Fruit fly (Drosophila melanogaster) whole organism, embryonic: ENCODE measurements around the gene PAN3.

Experiments used
- C15 ChIP-seq: fragments of 200-800 bp; sonication (Bioruptor generic); IDR thresholded peaks from 3 replicates; pipeline ENCODE4 v1.3.6; 2022; ENCODE audit warnings: missing biosample characterization, missing genetic modification characterization
- CG10267 ChIP-seq: fragments of 200-800 bp; sonication (Bioruptor generic); optimal IDR thresholded peaks from 2 replicates; lab custom pipeline; 2018; ENCODE audit warnings: missing biosample characterization, mild to moderate bottlenecking, missing genetic modification characterization, moderate library complexity
- CG10979 ChIP-seq: fragments of 200-800 bp; sonication (Bioruptor generic); optimal IDR thresholded peaks from 2 replicates; lab custom pipeline; 2018; ENCODE audit warnings: missing biosample characterization, mild to moderate bottlenecking, missing genetic modification characterization, moderate library complexity
- CG11696 ChIP-seq: fragments of 200-800 bp; sonication (Bioruptor generic); IDR thresholded peaks from 2 replicates; pipeline ENCODE4 v1.3.6; 2022; ENCODE audit warnings: missing biosample characterization, missing genetic modification characterization
- CG12236 ChIP-seq: fragments of 200-800 bp; sonication (Bioruptor generic); optimal IDR thresholded peaks from 2 replicates; lab custom pipeline; 2016; ENCODE audit warnings: missing biosample characterization, missing genetic modification characterization
- CG14710 ChIP-seq: fragments of 200-800 bp; sonication (Bioruptor generic); optimal IDR thresholded peaks from 3 replicates; lab custom pipeline; 2019; ENCODE audit warnings: missing biosample characterization, mild to moderate bottlenecking, missing genetic modification characterization, moderate library complexity
- CG16779 ChIP-seq: fragments of 200-800 bp; sonication (Bioruptor generic); IDR thresholded peaks from 2 replicates; pipeline ENCODE4 v1.3.6; 2022; ENCODE audit warnings: missing biosample characterization, missing genetic modification characterization
- CG17328 ChIP-seq: fragments of 200-800 bp; sonication (Bioruptor generic); IDR thresholded peaks from 2 replicates; pipeline ENCODE4 v1.3.6; 2022; ENCODE audit warnings: missing biosample characterization, missing genetic modification characterization
- CG17361 ChIP-seq: fragments of 200-800 bp; sonication (Bioruptor generic); IDR thresholded peaks from 3 replicates; pipeline ENCODE4 v1.3.6; 2022; ENCODE audit warnings: missing biosample characterization, missing genetic modification characterization
- CG17912 ChIP-seq: fragments of 200-800 bp; sonication (Bioruptor generic); optimal IDR thresholded peaks from 2 replicates; lab custom pipeline; 2018; ENCODE audit warnings: missing biosample characterization, mild to moderate bottlenecking, missing genetic modification characterization
- CG2875 ChIP-seq: fragments of 200-800 bp; sonication (Bioruptor generic); optimal IDR thresholded peaks from 2 replicates; lab custom pipeline; 2017; ENCODE audit warnings: missing biosample characterization, mild to moderate bottlenecking, missing genetic modification characterization, missing genetic modification reagents
- CG2889 ChIP-seq: fragments of 200-800 bp; sonication (Bioruptor generic); IDR thresholded peaks from 3 replicates; pipeline ENCODE4 v1.3.6; 2022; ENCODE audit warnings: missing biosample characterization, missing genetic modification characterization
- CG4328 ChIP-seq: fragments of 200-800 bp; sonication (Bioruptor generic); optimal IDR thresholded peaks from 3 replicates; lab custom pipeline; 2017; ENCODE audit warnings: missing biosample characterization, missing genetic modification reagents, missing genetic modification characterization
- CG4424 ChIP-seq: fragments of 200-800 bp; sonication (Bioruptor generic); optimal IDR thresholded peaks from 3 replicates; lab custom pipeline; 2016; ENCODE audit warnings: missing biosample characterization, missing genetic modification characterization
- CG5245 ChIP-seq: fragments of 200-800 bp; sonication (Bioruptor generic); optimal IDR thresholded peaks from 3 replicates; lab custom pipeline; 2016; ENCODE audit warnings: missing biosample characterization, missing genetic modification characterization
- CG7357 ChIP-seq: fragments of 200-800 bp; sonication (Bioruptor generic); IDR thresholded peaks from 3 replicates; pipeline ENCODE4 v1.3.6; 2022; ENCODE audit warnings: missing biosample characterization, missing genetic modification characterization
- CG7839 ChIP-seq: fragments of 200-800 bp; sonication (Bioruptor generic); optimal IDR thresholded peaks from 3 replicates; lab custom pipeline; 2018; ENCODE audit warnings: missing biosample characterization, mild to moderate bottlenecking, missing genetic modification characterization, moderate library complexity
- Chrac-16 ChIP-seq: fragments of 200-800 bp; sonication (Bioruptor generic); optimal IDR thresholded peaks from 3 replicates; lab custom pipeline; 2016; ENCODE audit warnings: missing biosample characterization, missing genetic modification characterization
- Deaf1 ChIP-seq: fragments of 200-800 bp; optimal IDR thresholded peaks from 3 replicates; lab custom pipeline; 2019; ENCODE audit warnings: missing biosample characterization, mild to moderate bottlenecking, missing genetic modification characterization, moderate library complexity
- Dfd ChIP-seq, 2 experiments: fragments of >200 bp; optimal IDR thresholded peaks; 2 replicates each; lab custom pipeline; 2017; ENCODE audit warnings: missing biosample characterization in 2 of 2, missing genetic modification characterization in 2 of 2
- Gug ChIP-seq: fragments of 200-800 bp; sonication (Bioruptor generic); IDR thresholded peaks from 4 replicates; pipeline ENCODE4 v1.3.6; 2022; ENCODE audit warnings: missing biosample characterization, missing genetic modification characterization
- HHEX ChIP-seq: fragments of 200-800 bp; sonication (Bioruptor generic); optimal IDR thresholded peaks from 3 replicates; lab custom pipeline; 2017; ENCODE audit warnings: missing biosample characterization, mild to moderate bottlenecking, missing genetic modification characterization, missing genetic modification reagents
- HLHmδ ChIP-seq: fragments of 200-800 bp; sonication (Bioruptor generic); optimal IDR thresholded peaks from 2 replicates; lab custom pipeline; 2018; ENCODE audit warnings: missing biosample characterization, mild to moderate bottlenecking, missing genetic modification characterization, moderate library complexity
- Ravus ChIP-seq: fragments of 200-800 bp; sonication (Bioruptor generic); IDR thresholded peaks from 2 replicates; pipeline ENCODE4 v1.3.6; 2022; ENCODE audit warnings: missing biosample characterization, missing genetic modification characterization
- Sry-β ChIP-seq: fragments of 200-800 bp; sonication (Bioruptor generic); optimal IDR thresholded peaks from 2 replicates; lab custom pipeline; 2018; ENCODE audit warnings: missing biosample characterization, mild to moderate bottlenecking, missing genetic modification characterization, moderate library complexity
- Taf1 ChIP-seq: fragments of 200-800 bp; sonication (Bioruptor generic); IDR thresholded peaks from 2 replicates; pipeline ENCODE4 v1.3.6; 2022; ENCODE audit warnings: missing biosample characterization, missing genetic modification characterization
- Xbp1 ChIP-seq: fragments of 200-800 bp; sonication (Bioruptor generic); optimal IDR thresholded peaks from 3 replicates; lab custom pipeline; 2016; ENCODE audit warnings: missing biosample characterization, mild to moderate bottlenecking, missing genetic modification characterization
- Xrp1 ChIP-seq: fragments of 200-800 bp; sonication (Bioruptor generic); IDR thresholded peaks from 2 replicates; pipeline ENCODE4 v1.3.6; 2022; ENCODE audit warnings: missing biosample characterization, missing genetic modification characterization
- ac ChIP-seq: fragments of 200-800 bp; sonication (Bioruptor generic); optimal IDR thresholded peaks from 3 replicates; lab custom pipeline; 2017; ENCODE audit warnings: missing biosample characterization, mild to moderate bottlenecking, missing genetic modification characterization
- cwo ChIP-seq: fragments of 200-800 bp; sonication (Bioruptor generic); optimal IDR thresholded peaks from 3 replicates; lab custom pipeline; 2017; ENCODE audit warnings: missing biosample characterization, missing genetic modification characterization, mild to moderate bottlenecking, moderate library complexity, missing genetic modification reagents
- eyg ChIP-seq: fragments of 200-800 bp; sonication (Bioruptor generic); optimal IDR thresholded peaks from 3 replicates; lab custom pipeline; 2016; ENCODE audit warnings: missing biosample characterization, missing genetic modification characterization
- fd102C ChIP-seq: fragments of 200-800 bp; sonication (Bioruptor generic); optimal IDR thresholded peaks from 2 replicates; lab custom pipeline; 2018; ENCODE audit warnings: missing biosample characterization, mild to moderate bottlenecking, missing genetic modification characterization, moderate library complexity
- fu2 ChIP-seq: fragments of 200-800 bp; sonication (Bioruptor generic); optimal IDR thresholded peaks from 2 replicates; lab custom pipeline; 2016; ENCODE audit warnings: missing biosample characterization, missing genetic modification characterization
- gce ChIP-seq: fragments of 200-800 bp; sonication (Bioruptor generic); IDR thresholded peaks from 3 replicates; pipeline ENCODE4 v1.3.6; 2022; ENCODE audit warnings: missing biosample characterization, missing genetic modification characterization
- gsb ChIP-seq: fragments of 200-800 bp; sonication (Bioruptor generic); IDR thresholded peaks from 2 replicates; pipeline ENCODE4 v1.3.6; 2022; ENCODE audit warnings: missing biosample characterization, missing genetic modification characterization
- hth ChIP-seq: fragments of >200 bp; optimal IDR thresholded peaks from 2 replicates; lab custom pipeline; 2017; ENCODE audit warnings: inconsistent platforms
- jigr1 ChIP-seq: fragments of 200-800 bp; sonication (Bioruptor generic); IDR thresholded peaks from 3 replicates; pipeline ENCODE4 v1.3.6; 2022; ENCODE audit warnings: missing biosample characterization, missing genetic modification characterization
- maf-S ChIP-seq: fragments of 200-800 bp; sonication (Bioruptor generic); optimal IDR thresholded peaks from 2 replicates; lab custom pipeline; 2016; ENCODE audit warnings: missing biosample characterization, missing genetic modification characterization
- nerfin-2 ChIP-seq: fragments of 200-800 bp; sonication (Bioruptor generic); IDR thresholded peaks from 2 replicates; pipeline ENCODE4 v1.3.6; 2022; ENCODE audit warnings: missing biosample characterization, missing genetic modification characterization; ENCODE audit not compliant: partially characterized antibody
- onecut ChIP-seq: fragments of 200-800 bp; sonication (Bioruptor generic); IDR thresholded peaks from 2 replicates; pipeline ENCODE4 v1.3.6; 2022; ENCODE audit warnings: missing biosample characterization, missing genetic modification characterization
- p53 ChIP-seq: fragments of 200-800 bp; sonication (Bioruptor generic); optimal IDR thresholded peaks from 2 replicates; lab custom pipeline; 2016; ENCODE audit warnings: missing biosample characterization, missing genetic modification characterization
- pan ChIP-seq, 4 experiments: fragments of >200 bp in 3 of 4; fragments of 200-800 bp in 1 of 4; sonication (Bioruptor generic) in 1 of 4; optimal IDR thresholded peaks in 3 of 4; IDR thresholded peaks in 1 of 4; 2 replicates each; pipeline versions ENCODE4 v1.3.6 to Lab custom; 2017 to 2022; ENCODE audit warnings: missing biosample characterization in 2 of 4, missing genetic modification characterization in 2 of 4, mixed read lengths in 1 of 4
- peb ChIP-seq: fragments of 200-800 bp; sonication (Bioruptor generic); IDR thresholded peaks from 2 replicates; pipeline ENCODE4 v1.3.6; 2022; ENCODE audit warnings: missing biosample characterization, missing genetic modification characterization
- phol ChIP-seq: fragments of 200-800 bp; sonication (Bioruptor generic); optimal IDR thresholded peaks from 3 replicates; lab custom pipeline; 2018; ENCODE audit warnings: missing biosample characterization, mild to moderate bottlenecking, missing genetic modification characterization, moderate library complexity
- pnt ChIP-seq: fragments of 200-800 bp; sonication (Bioruptor generic); optimal IDR thresholded peaks from 3 replicates; lab custom pipeline; 2016; ENCODE audit warnings: missing biosample characterization, missing genetic modification characterization
- sc ChIP-seq, 3 experiments: fragments of >200 bp in 2 of 3; fragments of 200-800 bp in 1 of 3; sonication (Bioruptor generic) in 1 of 3; optimal IDR thresholded peaks; 2 replicates in 2 of 3; 3 replicates in 1 of 3; lab custom pipeline; 2017; ENCODE audit warnings: mild to moderate bottlenecking in 1 of 3, missing biosample characterization in 1 of 3, missing genetic modification characterization in 1 of 3, missing genetic modification reagents in 1 of 3
- scrt ChIP-seq: fragments of 200-800 bp; sonication (Bioruptor generic); optimal IDR thresholded peaks from 2 replicates; lab custom pipeline; 2018; ENCODE audit warnings: missing biosample characterization, mild to moderate bottlenecking, missing genetic modification characterization, moderate library complexity
- sd ChIP-seq: fragments of 200-800 bp; sonication (Bioruptor generic); optimal IDR thresholded peaks from 3 replicates; lab custom pipeline; 2018; ENCODE audit warnings: missing biosample characterization, mild to moderate bottlenecking, missing genetic modification characterization, moderate library complexity
- sug ChIP-seq: fragments of 200-800 bp; optimal IDR thresholded peaks from 2 replicates; lab custom pipeline; 2019; ENCODE audit warnings: missing biosample characterization, mild to moderate bottlenecking, missing genetic modification characterization, moderate library complexity
- unc-4 ChIP-seq: fragments of 200-800 bp; sonication (Bioruptor generic); IDR thresholded peaks from 2 replicates; pipeline ENCODE4 v1.3.6; 2022; ENCODE audit warnings: missing biosample characterization, missing genetic modification characterization; ENCODE audit not compliant: partially characterized antibody
- unpg ChIP-seq: fragments of 200-800 bp; sonication (Bioruptor generic); optimal IDR thresholded peaks from 3 replicates; lab custom pipeline; 2018; ENCODE audit warnings: missing biosample characterization, mild to moderate bottlenecking, missing genetic modification characterization, moderate library complexity

The PAN3 gene

DNA sequence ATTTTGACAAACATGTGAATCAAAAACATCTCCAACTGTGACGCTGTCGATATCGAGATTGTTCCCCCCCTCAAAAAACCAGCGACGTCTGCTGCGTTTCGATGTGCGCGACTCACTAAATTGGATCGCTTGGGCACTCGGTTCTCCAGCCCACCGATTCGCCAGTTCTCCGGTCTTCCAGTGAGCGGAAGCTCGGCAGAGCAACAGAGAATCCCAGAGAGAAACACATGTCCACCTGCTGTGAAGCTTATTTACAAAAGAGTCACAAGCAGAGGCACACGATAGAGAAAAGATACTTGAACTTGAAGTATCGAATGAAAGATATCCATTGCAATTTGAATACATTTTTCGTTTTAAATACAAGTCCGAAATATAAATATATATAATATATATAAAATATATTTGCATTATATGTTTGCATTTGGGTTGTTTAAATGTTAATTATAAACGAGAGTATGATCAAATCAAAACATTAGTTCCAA, 63.2 kb downstream of the PAN3 start (continued):
- TF ChIP-seq CG11696 (GFP tag; lab: Robert Waterston, UW) (no peak), sc (optimal IDR thresholded peaks at IDR 0.05; lab: Kevin White, UChicago) (no peak), sc (GFP tag; optimal IDR thresholded peaks at IDR 0.05; lab: Kevin White, UChicago) (no peak), CG4424 (GFP tag; lab: Kevin White, UChicago) (no peak), pan (optimal IDR thresholded peaks at IDR 0.05; lab: Kevin White, UChicago) (no peak), pan (GFP tag; optimal IDR thresholded peaks at IDR 0.05 in 1 of 2, IDR thresholded peaks at IDR 0.05 in 1 of 2) (peak in 1 of 2 experiments; percentile 14), maf-S (GFP tag; lab: Kevin White, UChicago) (no peak), hth (lab: Kevin White, UChicago) (no peak), fd102C (GFP tag; lab: Kevin White, UChicago) (no peak), C15 (GFP tag; lab: Robert Waterston, UW) (no peak), CG4328 (no peak), CG14710 (tag; lab: Kevin White, UChicago) (no peak), gsb (GFP tag; lab: Robert Waterston, UW) (no peak), unpg (GFP tag; lab: Kevin White, UChicago) (no peak), CG17912 (GFP tag; lab: Kevin White, UChicago) (no peak), Taf1 (GFP tag; lab: Robert Waterston, UW) (no peak), cwo (GFP tag; lab: Kevin White, UChicago) (peak; percentile 20), nerfin-2 (no peak), CG2875 (no peak), Dfd (GFP tag; optimal IDR thresholded peaks at IDR 0.05; lab: Kevin White, UChicago) (no peak), Sry-β (no peak), phol (tag; lab: Kevin White, UChicago) (no peak), HHEX (GFP tag; lab: Kevin White, UChicago) (no peak), onecut (GFP tag; lab: Robert Waterston, UW) (no peak), CG7357 (GFP tag; lab: Robert Waterston, UW) (no peak), scrt (peak; percentile 38), CG17361 (GFP tag; lab: Robert Waterston, UW) (0 out of 3 replicates have a peak, but pooled peaks have one; percentile 24), sug (tag; lab: Kevin White, UChicago) (no peak), pnt (GFP tag; lab: Kevin White, UChicago) (no peak), eyg (GFP tag; lab: Kevin White, UChicago) (no peak), Chrac-16 (GFP tag; lab: Kevin White, UChicago) (no peak), Deaf1 (tag; lab: Kevin White, UChicago) (peak; percentile 59), Xrp1 (GFP tag; lab: Robert Waterston, UW) (no peak), CG10267 (tag; lab: Kevin White, UChicago) (peak; percentile 3), jigr1 (no peak), peb (GFP tag; lab: Robert Waterston, UW) (no peak), HLHmδ (GFP tag; lab: Kevin White, UChicago) (no peak), CG17328 (GFP tag; lab: Robert Waterston, UW) (no peak), p53 (no peak), gce (GFP tag; lab: Robert Waterston, UW) (no peak), CG7839 (peak; percentile 52), CG10979 (no peak), CG2889 (no peak), Ravus (GFP tag; lab: Robert Waterston, UW) (no peak), Gug (GFP tag; lab: Robert Waterston, UW) (no peak), sd (tag; lab: Kevin White, UChicago) (peak; percentile 0), fu2 (GFP tag; lab: Kevin White, UChicago) (no peak), unc-4 (no peak), CG12236 (no peak), CG16779 (GFP tag; lab: Robert Waterston, UW) (no peak), Xbp1 (no peak), ac (GFP tag; lab: Kevin White, UChicago) (no peak), CG5245 (GFP tag; lab: Kevin White, UChicago) (no peak)
